Worm (Caenorhabditis elegans): ENCODE results near the gene F14F3.4.

DNA sequence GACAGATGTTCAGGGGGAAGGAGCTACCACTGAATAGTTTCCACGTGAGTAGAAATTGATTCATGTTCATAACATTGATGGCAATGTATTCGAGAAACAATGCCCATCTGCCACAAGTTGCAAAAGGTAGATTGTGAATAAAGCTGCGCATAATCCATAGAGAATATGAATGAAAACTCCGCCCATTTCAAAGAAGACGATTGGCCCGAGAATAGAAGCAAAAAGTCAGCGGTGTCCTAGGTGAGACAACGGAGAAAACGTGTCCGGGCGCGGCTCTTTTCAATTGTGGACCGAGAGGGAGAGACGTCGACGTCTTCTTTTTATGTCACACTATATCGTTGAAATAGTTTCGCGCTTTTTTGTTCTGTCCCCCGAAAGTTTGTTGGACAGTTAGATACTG, 21.6 kb downstream of the F14F3.4 start, which contains the start of gene vab-3:
- no peak for TF ChIP-seq unc-62 (GFP tag; optimal IDR thresholded peaks at IDR 0.05)
- no peak for TF ChIP-seq pqm-1 (tag; optimal IDR thresholded peaks at IDR 0.05)
- TF ChIP-seq R02D3.7 (tag; optimal IDR thresholded peaks at IDR 0.05): no peak
- TF ChIP-seq ztf-11 (tag; optimal IDR thresholded peaks at IDR 0.05): no peak
- no peak for TF ChIP-seq mml-1 (tag; optimal IDR thresholded peaks at IDR 0.05)
- TF ChIP-seq nhr-25 (tag; optimal IDR thresholded peaks at IDR 0.05): no peak
- no peak for TF ChIP-seq sea-2 (GFP tag; optimal IDR thresholded peaks at IDR 0.05)

Data from whole organism, L3 larva.